Worm (Caenorhabditis elegans) whole organism, L1 larva: Measurements from ENCODE around the gene ttr-16.
A peak's percentile ranks its signal among the peaks of the same experiment; 100 is the strongest.

Experiments used
- Y116A8C.19 ChIP-seq: sonication (generic microtip); optimal IDR thresholded peaks from 2 replicates; lab custom pipeline; 2016; ENCODE audit warnings: missing compliant biosample characterization, missing genetic modification characterization, borderline replicate concordance
- aha-1 ChIP-seq: fragments of 150-350 bp; optimal IDR thresholded peaks from 2 replicates; lab custom pipeline; 2014; ENCODE audit warnings: missing biosample characterization, missing genetic modification characterization
- aly-2 ChIP-seq: fragments of 150-350 bp; optimal IDR thresholded peaks from 2 replicates; lab custom pipeline; 2014; ENCODE audit warnings: missing biosample characterization, missing genetic modification characterization
- ama-1 ChIP-seq: fragments of 150-350 bp; optimal IDR thresholded peaks from 2 replicates; lab custom pipeline; 2014
- blmp-1 ChIP-seq: fragments of 150-350 bp; optimal IDR thresholded peaks from 2 replicates; lab custom pipeline; 2014; ENCODE audit warnings: missing biosample characterization, missing genetic modification characterization
- ceh-63 ChIP-seq: fragments of 200-800 bp; sonication (Bioruptor generic); optimal IDR thresholded peaks from 2 replicates; lab custom pipeline; 2018; ENCODE audit warnings: mild to moderate bottlenecking, missing genetic modification characterization, missing compliant biosample characterization
- ceh-82 ChIP-seq, 3 experiments: fragments of 150-350 bp in 1 of 3; sonication (generic microtip) in 2 of 3; optimal IDR thresholded peaks; 2 replicates each; lab custom pipeline; 2014 to 2017; ENCODE audit warnings: missing biosample characterization in 3 of 3, missing genetic modification characterization in 3 of 3
- dpl-1 ChIP-seq, 3 experiments: fragments of 150-350 bp in 2 of 3; sonication (generic microtip) in 1 of 3; optimal IDR thresholded peaks; 2 replicates each; lab custom pipeline; 2014 to 2017; ENCODE audit warnings: missing biosample characterization in 3 of 3, missing genetic modification characterization in 3 of 3, missing genetic modification reagents in 3 of 3
- dsc-1 ChIP-seq: sonication (generic microtip); optimal IDR thresholded peaks from 2 replicates; lab custom pipeline; 2016; ENCODE audit warnings: mild to moderate bottlenecking, missing genetic modification characterization, missing compliant biosample characterization
- efl-3 ChIP-seq: fragments of 200-800 bp; sonication (Bioruptor generic); optimal IDR thresholded peaks from 2 replicates; lab custom pipeline; 2018; ENCODE audit warnings: mild to moderate bottlenecking, missing genetic modification characterization, missing compliant biosample characterization
- egl-13 ChIP-seq: sonication (generic microtip); optimal IDR thresholded peaks from 2 replicates; lab custom pipeline; 2016; ENCODE audit warnings: missing genotype, missing genetic modification reagents, missing genetic modification characterization, missing compliant biosample characterization
- egl-27 ChIP-seq, 2 experiments: fragments of 150-350 bp in 1 of 2; sonication (generic microtip); optimal IDR thresholded peaks; 3 replicates each; lab custom pipeline; 2017 to 2018; ENCODE audit warnings: missing biosample characterization in 2 of 2, missing genetic modification characterization in 2 of 2, missing genetic modification reagents in 2 of 2
- elt-2 ChIP-seq: sonication (generic microtip); optimal IDR thresholded peaks from 2 replicates; lab custom pipeline; 2016; ENCODE audit warnings: missing genetic modification characterization, mild to moderate bottlenecking, inconsistent platforms, missing compliant biosample characterization, missing genetic modification reagents
- ets-5 ChIP-seq: fragments of 200-800 bp; sonication (Bioruptor generic); IDR thresholded peaks from 2 replicates; pipeline ENCODE4 v1.3.6; 2022; ENCODE audit warnings: missing genetic modification characterization, missing compliant biosample characterization
- fkh-8 ChIP-seq: sonication (generic microtip); optimal IDR thresholded peaks from 2 replicates; lab custom pipeline; 2016; ENCODE audit warnings: mild to moderate bottlenecking, missing genetic modification characterization, missing compliant biosample characterization
- fos-1 ChIP-seq: fragments of 150-350 bp; optimal IDR thresholded peaks from 2 replicates; lab custom pipeline; 2014; ENCODE audit warnings: missing biosample characterization, missing genetic modification characterization
- hlh-17 ChIP-seq: fragments of 200-800 bp; sonication (Bioruptor generic); optimal IDR thresholded peaks from 2 replicates; lab custom pipeline; 2018; ENCODE audit warnings: missing genetic modification characterization, mild to moderate bottlenecking, missing compliant biosample characterization, moderate library complexity, borderline replicate concordance
- hpl-2 ChIP-seq: fragments of 150-350 bp; optimal IDR thresholded peaks from 2 replicates; lab custom pipeline; 2014; ENCODE audit warnings: missing biosample characterization, missing genetic modification reagents, missing genetic modification characterization
- irx-1 ChIP-seq: sonication (generic microtip); optimal IDR thresholded peaks from 2 replicates; lab custom pipeline; 2016; ENCODE audit warnings: missing genetic modification characterization, missing compliant biosample characterization
- lin-13 ChIP-seq: fragments of 150-350 bp; optimal IDR thresholded peaks from 2 replicates; lab custom pipeline; 2014; ENCODE audit warnings: missing biosample characterization, missing genetic modification reagents, missing genetic modification characterization
- lin-15B ChIP-seq: fragments of 150-350 bp; sonication (generic microtip); optimal IDR thresholded peaks from 3 replicates; lab custom pipeline; 2014; ENCODE audit warnings: missing biosample characterization, missing genetic modification characterization
- lin-35 ChIP-seq, 2 experiments: fragments of 150-350 bp; optimal IDR thresholded peaks; 2 replicates each; lab custom pipeline; 2014; ENCODE audit warnings: missing biosample characterization in 2 of 2, missing genetic modification characterization in 2 of 2, missing genetic modification reagents in 2 of 2
- lin-39 ChIP-seq: fragments of 150-350 bp; optimal IDR thresholded peaks from 2 replicates; lab custom pipeline; 2014; ENCODE audit warnings: missing biosample characterization, missing genetic modification reagents, missing genetic modification characterization
- mdl-1 ChIP-seq, 2 experiments: fragments of 150-350 bp; optimal IDR thresholded peaks; 2 replicates each; lab custom pipeline; 2014 to 2017; ENCODE audit warnings: missing biosample characterization in 2 of 2, missing genetic modification characterization in 2 of 2, inconsistent platforms in 1 of 2
- nhr-11 ChIP-seq: fragments of 150-350 bp; optimal IDR thresholded peaks from 2 replicates; lab custom pipeline; 2014; ENCODE audit warnings: missing biosample characterization, missing genetic modification characterization
- nhr-19 ChIP-seq: fragments of 200-800 bp; sonication (Bioruptor generic); conservative IDR thresholded peaks from 2 replicates; pipeline ENCODE4 v1.3.6; 2022; ENCODE audit warnings: missing genetic modification characterization, missing compliant biosample characterization
- nhr-20 ChIP-seq: sonication (generic microtip); optimal IDR thresholded peaks from 2 replicates; lab custom pipeline; 2016; ENCODE audit warnings: mild to moderate bottlenecking, missing genetic modification characterization, missing compliant biosample characterization
- nhr-237 ChIP-seq: fragments of 150-350 bp; optimal IDR thresholded peaks from 2 replicates; lab custom pipeline; 2014; ENCODE audit warnings: missing biosample characterization, missing genetic modification characterization
- nhr-28 ChIP-seq: fragments of 150-350 bp; optimal IDR thresholded peaks from 2 replicates; lab custom pipeline; 2014; ENCODE audit warnings: missing biosample characterization, missing genetic modification characterization
- nhr-76 ChIP-seq: sonication (generic microtip); optimal IDR thresholded peaks from 2 replicates; lab custom pipeline; 2017; ENCODE audit warnings: missing biosample characterization, missing genetic modification characterization
- nhr-85 ChIP-seq: sonication (generic microtip); peaks from one replicate; lab custom pipeline; 2016; ENCODE audit warnings: missing genetic modification characterization, inconsistent platforms, missing compliant biosample characterization
- rnt-1 ChIP-seq: sonication (generic microtip); optimal IDR thresholded peaks from 2 replicates; lab custom pipeline; 2016; ENCODE audit warnings: mild to moderate bottlenecking, missing genetic modification characterization, moderate library complexity, missing compliant biosample characterization
- snpc-4 ChIP-seq: fragments of 150-350 bp; optimal IDR thresholded peaks from 2 replicates; lab custom pipeline; 2014; ENCODE audit warnings: missing biosample characterization, missing genetic modification characterization
- tbx-2 ChIP-seq: sonication (generic microtip); optimal IDR thresholded peaks from 2 replicates; lab custom pipeline; 2016; ENCODE audit warnings: missing genetic modification characterization, missing compliant biosample characterization
- tlp-1 ChIP-seq: fragments of 150-350 bp; optimal IDR thresholded peaks from 2 replicates; lab custom pipeline; 2014; ENCODE audit warnings: missing biosample characterization, missing genetic modification characterization
- unc-62 ChIP-seq: fragments of 150-350 bp; optimal IDR thresholded peaks from 2 replicates; lab custom pipeline; 2014; ENCODE audit warnings: missing biosample characterization, missing genetic modification reagents, missing genetic modification characterization
- ztf-11 ChIP-seq, 2 experiments: sonication (generic microtip); optimal IDR thresholded peaks; 2 replicates each; lab custom pipeline; 2016 to 2017; ENCODE audit warnings: missing genetic modification characterization in 2 of 2, missing biosample characterization in 1 of 2, missing compliant biosample characterization in 1 of 2

ttr-16 gene

DNA sequence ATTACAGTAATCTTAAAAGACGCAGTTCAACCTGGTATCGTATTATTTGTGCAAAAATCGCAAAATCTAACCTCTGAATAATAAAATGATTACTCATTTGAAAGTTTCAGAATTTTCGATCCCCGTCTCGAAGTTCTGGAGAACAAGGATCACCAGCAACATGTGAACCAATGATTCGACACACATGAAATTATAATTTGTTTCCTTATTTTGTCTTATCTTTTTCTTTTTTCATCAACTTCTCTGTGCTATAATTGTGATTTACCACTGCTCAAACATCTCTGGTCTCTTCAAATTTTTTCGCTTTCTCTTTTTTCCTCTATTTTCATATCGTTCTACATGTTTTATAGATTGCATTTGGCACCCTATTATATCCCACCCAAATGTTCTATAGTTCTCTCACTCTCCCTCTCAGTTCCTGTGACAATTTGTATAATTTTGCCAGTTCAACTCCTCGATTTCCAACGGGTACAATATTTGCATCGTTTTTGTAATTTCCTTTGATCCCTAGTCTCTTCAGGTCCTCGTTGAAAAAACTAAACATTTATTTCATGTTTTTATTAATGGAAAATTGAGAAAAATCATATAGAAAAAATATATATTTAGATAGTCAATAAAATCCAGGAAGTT, 838 bp downstream of the ttr-16 start (continued):
- TF ChIP-seq lin-15B (tag; lab: Kevin White, UChicago) (no peak), ztf-11 (tag; optimal IDR thresholded peaks at IDR 0.05; lab: Kevin White, UChicago) (no peak), Y116A8C.19 (no peak), nhr-237 (tag; lab: Kevin White, UChicago) (no peak), dpl-1 (GFP tag; optimal IDR thresholded peaks at IDR 0.05; lab: Kevin White, UChicago) (no peak), aha-1 (tag; lab: Kevin White, UChicago) (no peak), nhr-11 (tag; lab: Kevin White, UChicago) (peak; percentile 2), dsc-1 (tag; lab: Kevin White, UChicago) (no peak), nhr-20 (tag; lab: Kevin White, UChicago) (peak; percentile 7), irx-1 (tag; lab: Kevin White, UChicago) (no peak), lin-35 (GFP tag; optimal IDR thresholded peaks at IDR 0.05; lab: Kevin White, UChicago) (no peak), rnt-1 (tag; lab: Kevin White, UChicago) (peak; percentile 35), unc-62 (no peak), tlp-1 (tag; lab: Kevin White, UChicago) (no peak), ama-1 (lab: Kevin White, UChicago) (no peak), ets-5 (GFP tag; lab: Robert Waterston, UW) (no peak), fos-1 (tag; lab: Kevin White, UChicago) (no peak), ceh-63 (GFP tag; lab: Kevin White, UChicago) (no peak), aly-2 (tag; lab: Kevin White, UChicago) (no peak), nhr-85 (tag; lab: Kevin White, UChicago) (no peak), nhr-28 (tag; lab: Kevin White, UChicago) (no peak), elt-2 (tag; lab: Kevin White, UChicago) (no peak)

DNA sequence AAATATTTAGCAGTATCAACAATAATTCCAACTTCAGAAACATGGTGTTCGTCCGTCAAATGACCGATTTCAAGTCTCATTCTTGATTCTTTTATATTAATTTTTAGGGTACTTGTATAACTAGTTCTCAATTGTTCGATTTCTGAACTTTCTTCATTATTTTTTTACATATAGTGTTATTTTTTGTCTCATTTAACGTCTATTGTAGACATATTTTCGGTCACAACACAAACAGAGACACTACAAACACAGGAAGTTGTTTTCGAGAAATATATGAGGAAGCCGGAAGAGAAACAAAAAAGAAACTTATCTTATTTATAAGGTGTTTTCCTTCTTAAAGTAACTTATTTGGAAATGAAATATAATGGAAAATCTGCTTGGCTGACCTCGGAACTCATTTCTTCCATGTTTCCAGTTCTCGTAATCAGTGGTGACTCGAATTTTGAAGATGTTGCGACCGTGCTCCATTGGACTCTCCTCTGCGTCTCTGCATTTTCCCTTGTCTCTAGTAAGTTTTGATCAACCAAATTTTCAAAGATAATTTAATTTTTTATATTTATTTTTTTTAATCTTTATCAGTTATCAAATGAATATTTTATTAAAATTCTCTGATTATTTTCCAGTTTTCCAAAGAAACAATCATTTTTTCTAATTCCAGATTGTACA, 10.2 kb downstream of the ttr-16 start, which contains the start of the genes F36H1.12 and lin-3:
TSS of gene F36H1.12 (minus strand) at position 51 of the 666 bp plus-strand sequence.
TSS of gene lin-3 (plus strand) at position 657 of the 666 bp plus-strand sequence.
- TF ChIP-seq nhr-19 (GFP tag; lab: Robert Waterston, UW) = no peak
- no peak for TF ChIP-seq lin-39
- no peak for TF ChIP-seq irx-1 (tag; lab: Kevin White, UChicago)
- no peak for TF ChIP-seq tlp-1 (tag; lab: Kevin White, UChicago)
- no peak for TF ChIP-seq hlh-17 (GFP tag; lab: Kevin White, UChicago)
- no peak for TF ChIP-seq mdl-1 (tag; optimal IDR thresholded peaks at IDR 0.05; lab: Kevin White, UChicago)
- TF ChIP-seq nhr-28 (tag; lab: Kevin White, UChicago) = no peak
- TF ChIP-seq rnt-1 (tag; lab: Kevin White, UChicago) = no peak
- no peak for TF ChIP-seq fkh-8 (tag; lab: Kevin White, UChicago)
- no peak for TF ChIP-seq lin-35 (GFP tag; optimal IDR thresholded peaks at IDR 0.05; lab: Kevin White, UChicago)
- TF ChIP-seq egl-27 (tag; optimal IDR thresholded peaks at IDR 0.05; lab: Kevin White, UChicago) = no peak
- TF ChIP-seq hpl-2 (GFP tag; lab: Kevin White, UChicago) = no peak
- no peak for TF ChIP-seq tbx-2 (tag; lab: Kevin White, UChicago)
- TF ChIP-seq snpc-4 (tag; lab: Kevin White, UChicago) = no peak
- no peak for TF ChIP-seq lin-13 (GFP tag; lab: Kevin White, UChicago)
- TF ChIP-seq egl-13 (tag; lab: Kevin White, UChicago) = no peak
- TF ChIP-seq ama-1 (lab: Kevin White, UChicago) = no peak
- no peak for TF ChIP-seq efl-3 (GFP tag; lab: Kevin White, UChicago)
- TF ChIP-seq ceh-82 (tag; optimal IDR thresholded peaks at IDR 0.05; lab: Kevin White, UChicago) = no peak
- TF ChIP-seq blmp-1 = no peak

DNA sequence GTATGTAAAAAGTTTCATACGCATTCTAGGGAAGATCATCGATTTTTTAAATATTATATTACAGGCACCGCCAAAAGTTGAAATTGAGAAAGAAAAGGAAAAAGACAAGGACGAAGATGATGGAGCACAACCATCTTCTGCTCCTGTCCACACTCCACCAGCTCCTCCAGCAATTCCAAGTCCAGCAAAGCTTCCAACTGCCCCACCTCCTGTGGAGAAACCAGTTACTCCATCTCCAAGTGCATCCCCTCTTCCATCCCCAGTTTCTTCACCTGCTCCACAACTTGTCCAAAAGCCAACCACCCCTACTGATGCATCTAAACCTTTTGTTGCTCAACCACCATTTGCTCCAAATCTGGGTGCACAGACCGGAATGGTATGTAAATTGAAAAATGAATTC, 12.0 kb downstream of the ttr-16 start:
- TF ChIP-seq egl-13 (tag; lab: Kevin White, UChicago) = no peak
- TF ChIP-seq nhr-76 (tag; lab: Kevin White, UChicago) = no peak
- TF ChIP-seq ztf-11 (tag; optimal IDR thresholded peaks at IDR 0.05; lab: Kevin White, UChicago) = no peak
- no peak for TF ChIP-seq tlp-1 (tag; lab: Kevin White, UChicago)
